Worm (Caenorhabditis elegans): Measurements from ENCODE around the gene irld-44.

ce11 chrV:1698400-1698799, 47.3 kb downstream of the irld-44 start:
- TF ChIP-seq med-1 (GFP tag; optimal IDR thresholded peaks at IDR 0.05; ENCODE audit: insufficient read depth) (no peak), klf-2 (GFP tag; conservative IDR thresholded peaks at IDR 0.05) (no peak), ztf-23 (GFP tag; IDR thresholded peaks at IDR 0.05) (no peak), flt-1 (GFP tag; IDR thresholded peaks at IDR 0.05) (no peak)
